Fruit fly (Drosophila melanogaster) whole organism, pupa: ENCODE measurements around the gene nau.

Source experiments
- CG10348 ChIP-seq: fragments of 200-800 bp; sonication (Bioruptor generic); IDR thresholded peaks from 2 replicates; pipeline ENCODE4 v1.3.6; 2022; ENCODE audit warnings: missing biosample characterization, missing genetic modification characterization
- CG14655 ChIP-seq: fragments of 200-800 bp; sonication (Bioruptor generic); optimal IDR thresholded peaks from 3 replicates; lab custom pipeline; 2017; ENCODE audit warnings: mild to moderate bottlenecking, missing biosample characterization, missing genetic modification reagents, missing genetic modification characterization
- CG17806 ChIP-seq: fragments of 200-800 bp; sonication (Bioruptor generic); optimal IDR thresholded peaks from 2 replicates; lab custom pipeline; 2018; ENCODE audit warnings: missing biosample characterization, mild to moderate bottlenecking, missing genetic modification characterization, moderate library complexity
- CG32121 ChIP-seq: fragments of 200-800 bp; sonication (Bioruptor generic); IDR thresholded peaks from 2 replicates; pipeline ENCODE4 v1.3.6; 2022; ENCODE audit warnings: missing biosample characterization, missing genetic modification characterization
- CG8159 ChIP-seq: fragments of 200-800 bp; sonication (Bioruptor generic); optimal IDR thresholded peaks from 3 replicates; lab custom pipeline; 2018; ENCODE audit warnings: missing biosample characterization, mild to moderate bottlenecking, missing genetic modification characterization, moderate library complexity
- Ets98B ChIP-seq: fragments of 200-800 bp; sonication (Bioruptor generic); IDR thresholded peaks from 2 replicates; pipeline ENCODE4 v1.3.6; 2022; ENCODE audit warnings: missing biosample characterization, missing genetic modification characterization
- Pif1A ChIP-seq: fragments of 200-800 bp; sonication (Bioruptor generic); optimal IDR thresholded peaks from 3 replicates; lab custom pipeline; 2016; ENCODE audit warnings: missing biosample characterization, missing genetic modification characterization
- fd96Ca ChIP-seq: fragments of 200-800 bp; sonication (Bioruptor generic); IDR thresholded peaks from 3 replicates; pipeline ENCODE4 v1.3.6; 2022; ENCODE audit warnings: missing biosample characterization, missing genetic modification characterization

dm6 chr3R:23666672-23667211, 51.4 kb downstream of the nau start:
- TF ChIP-seq CG8159 (tag; lab: Kevin White, UChicago) (no peak), Pif1A (GFP tag; lab: Kevin White, UChicago) (no peak), CG14655 (GFP tag; lab: Kevin White, UChicago) (no peak), fd96Ca (GFP tag; lab: Robert Waterston, UW) (no peak), CG17806 (no peak), CG32121 (no peak), CG10348 (GFP tag; lab: Robert Waterston, UW) (no peak), Ets98B (GFP tag; lab: Robert Waterston, UW) (no peak)
